Worm (Caenorhabditis elegans): ENCODE data around the gene str-261.

- no peak for TF ChIP-seq elt-1 (tag; optimal IDR thresholded peaks at IDR 0.05; ENCODE audit: borderline replicate concordance, insufficient read depth)
- TF ChIP-seq unc-62 (GFP tag; optimal IDR thresholded peaks at IDR 0.05) = no peak
- TF ChIP-seq pha-4 (tag; optimal IDR thresholded peaks at IDR 0.05) = no peak
- no peak for TF ChIP-seq ham-2 (GFP tag; optimal IDR thresholded peaks at IDR 0.05)
- TF ChIP-seq mep-1 (tag; optimal IDR thresholded peaks at IDR 0.05) = no peak
- TF ChIP-seq nhr-76 (tag; optimal IDR thresholded peaks at IDR 0.05) = no peak
- no peak for TF ChIP-seq ztf-11 (tag; optimal IDR thresholded peaks at IDR 0.05)
- no peak for TF ChIP-seq ceh-39 (tag; optimal IDR thresholded peaks at IDR 0.05)
Observed at ce11 chrIII:11093489-11093888, 19.2 kb downstream of the str-261 start.
